Worm (Caenorhabditis elegans): ENCODE measurements around the gene lsm-7.

lsm-7 gene

DNA sequence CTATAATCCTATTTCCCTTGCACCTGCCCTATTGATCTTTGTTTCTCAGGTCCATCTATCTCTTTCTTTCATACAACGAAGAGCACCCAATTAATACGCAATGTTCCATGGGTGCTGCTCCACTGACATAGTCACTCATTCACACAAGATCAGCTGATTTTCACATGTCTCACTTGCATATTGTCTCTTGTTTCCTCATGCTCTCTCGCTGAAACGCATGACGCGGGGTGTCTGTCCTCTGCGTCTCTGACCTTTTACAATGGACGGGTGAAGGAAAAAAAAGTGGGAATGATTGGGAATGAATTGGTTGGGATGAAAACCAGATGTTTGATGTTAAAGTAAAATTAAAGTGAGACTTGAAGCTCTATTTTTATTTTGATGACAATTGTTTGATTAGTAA, 2.0 kb downstream of the lsm-7 start (continued):
- TF ChIP-seq eor-1 (tag; optimal IDR thresholded peaks at IDR 0.05): peak in 1 of 2 experiments; percentile 32
- peak; percentile 90 for TF ChIP-seq lsy-12 (tag; optimal IDR thresholded peaks at IDR 0.05)
- peak; percentile 26 for TF ChIP-seq snpc-4 (tag; optimal IDR thresholded peaks at IDR 0.05)
- peak; percentile 95 for TF ChIP-seq egl-5 (tag; optimal IDR thresholded peaks at IDR 0.05)
- no peak for TF ChIP-seq fos-1 (tag; optimal IDR thresholded peaks at IDR 0.05)
- peak; percentile 40 for TF ChIP-seq nhr-25 (tag; optimal IDR thresholded peaks at IDR 0.05)
- no peak for TF ChIP-seq nhr-12 (tag; optimal IDR thresholded peaks at IDR 0.05)
- TF ChIP-seq unc-39 (tag; optimal IDR thresholded peaks at IDR 0.05): no peak
- TF ChIP-seq nhr-76 (tag; optimal IDR thresholded peaks at IDR 0.05): no peak
- TF ChIP-seq ztf-4 (tag; optimal IDR thresholded peaks at IDR 0.05): peak; percentile 65
- TF ChIP-seq ama-1 (optimal IDR thresholded peaks at IDR 0.05): peak; percentile 80
- TF ChIP-seq lin-39 (tag; optimal IDR thresholded peaks at IDR 0.05): peak; percentile 43
- peak; percentile 65 for TF ChIP-seq ceh-28 (tag; optimal IDR thresholded peaks at IDR 0.05)

DNA sequence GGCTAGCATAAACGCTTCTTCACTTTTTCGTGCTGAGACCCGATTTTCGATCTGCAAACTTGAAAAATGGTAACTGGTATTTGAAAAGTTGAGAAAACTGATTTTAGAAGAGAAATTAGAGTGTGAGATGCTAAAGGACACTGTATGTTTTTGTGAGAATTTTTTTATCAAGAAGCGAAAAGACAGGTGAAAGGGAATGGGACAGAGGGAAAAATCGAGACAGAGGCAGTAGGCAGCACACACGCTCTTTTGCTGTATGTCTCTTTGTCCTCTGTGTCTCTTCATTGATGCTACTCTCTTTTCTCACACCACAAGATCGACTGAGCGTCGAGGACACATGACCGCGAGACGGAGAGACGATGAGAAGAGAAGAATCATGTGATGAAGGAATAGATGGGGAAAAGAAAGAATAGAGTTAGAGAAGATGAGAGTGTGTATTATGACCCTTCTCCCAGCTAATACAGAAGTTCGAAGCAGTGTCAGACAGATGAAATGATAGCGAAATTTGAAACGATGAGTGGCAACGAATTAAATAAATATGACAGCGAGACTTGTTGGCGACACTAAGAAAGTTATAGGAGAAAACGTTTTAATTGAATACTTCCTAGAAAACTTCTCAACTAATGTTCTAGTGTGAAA, 2.7 kb downstream of the lsm-7 start, which contains the start of gene lgg-2:
Gene lgg-2 (minus strand): TSS at position 51 of the 639 bp plus-strand sequence.
- peak; percentile 93 for TF ChIP-seq ceh-28 (tag; optimal IDR thresholded peaks at IDR 0.05)
- TF ChIP-seq nhr-23 (tag; optimal IDR thresholded peaks at IDR 0.05): peak; percentile 99
- TF ChIP-seq zag-1 (tag; optimal IDR thresholded peaks at IDR 0.05): no peak
- TF ChIP-seq nhr-67 (tag; optimal IDR thresholded peaks at IDR 0.05): no peak
- peak; percentile 95 for TF ChIP-seq nhr-43 (tag; optimal IDR thresholded peaks at IDR 0.05; ENCODE audit: poor library complexity, severe bottlenecking)
- peak in 1 of 2 experiments; percentile 63 for TF ChIP-seq eor-1 (tag; optimal IDR thresholded peaks at IDR 0.05)
- peak; percentile 95 for TF ChIP-seq pha-4 (tag; optimal IDR thresholded peaks at IDR 0.05)
- TF ChIP-seq lin-15B (tag; optimal IDR thresholded peaks at IDR 0.05): peak; percentile 82
- TF ChIP-seq nhr-11 (tag; optimal IDR thresholded peaks at IDR 0.05): peak; percentile 90
- peak; percentile 92 for TF ChIP-seq elt-2 (tag; optimal IDR thresholded peaks at IDR 0.05)
- peak; percentile 87 for TF ChIP-seq egl-27 (tag; optimal IDR thresholded peaks at IDR 0.05)
- TF ChIP-seq nhr-76 (tag; optimal IDR thresholded peaks at IDR 0.05): no peak
- peak; percentile 30 for TF ChIP-seq mml-1 (tag; optimal IDR thresholded peaks at IDR 0.05)
- no peak for TF ChIP-seq ceh-16 (tag; optimal IDR thresholded peaks at IDR 0.05)
- peak; percentile 30 for TF ChIP-seq skn-1 (tag; optimal IDR thresholded peaks at IDR 0.05)
- TF ChIP-seq tbx-2 (tag; optimal IDR thresholded peaks at IDR 0.05): peak; percentile 88
- no peak for TF ChIP-seq ceh-9 (tag; optimal IDR thresholded peaks at IDR 0.05)
- TF ChIP-seq fkh-2 (tag; optimal IDR thresholded peaks at IDR 0.05): no peak
- TF ChIP-seq snpc-4 (tag; optimal IDR thresholded peaks at IDR 0.05): peak; percentile 78
- no peak for TF ChIP-seq daf-12 (tag; optimal IDR thresholded peaks at IDR 0.05)
- TF ChIP-seq nhr-237 (tag; optimal IDR thresholded peaks at IDR 0.05): no peak
- TF ChIP-seq elt-3 (tag; optimal IDR thresholded peaks at IDR 0.05): peak in 2 of 3 experiments; percentile 33 to 49
- peak; percentile 92 for TF ChIP-seq nfya-1 (tag; optimal IDR thresholded peaks at IDR 0.05; ENCODE audit: insufficient read depth)
- no peak for TF ChIP-seq nhr-12 (tag; optimal IDR thresholded peaks at IDR 0.05)
- peak; percentile 63 for TF ChIP-seq ceh-82 (tag; optimal IDR thresholded peaks at IDR 0.05)
- peak; percentile 73 for TF ChIP-seq ama-1 (optimal IDR thresholded peaks at IDR 0.05)
- peak; percentile 78 for TF ChIP-seq hmg-11 (tag; optimal IDR thresholded peaks at IDR 0.05)
- no peak for TF ChIP-seq nhr-28 (tag; optimal IDR thresholded peaks at IDR 0.05)
- peak; percentile 98 for TF ChIP-seq nhr-25 (tag; optimal IDR thresholded peaks at IDR 0.05)
- peak; percentile 94 for TF ChIP-seq unc-62 (GFP tag; optimal IDR thresholded peaks at IDR 0.05)
- TF ChIP-seq sea-2 (GFP tag; optimal IDR thresholded peaks at IDR 0.05): no peak
- TF ChIP-seq lin-39 (tag; optimal IDR thresholded peaks at IDR 0.05): peak; percentile 67
- TF ChIP-seq lsy-12 (tag; optimal IDR thresholded peaks at IDR 0.05): peak; percentile 94
- TF ChIP-seq ZK546.5 (tag; optimal IDR thresholded peaks at IDR 0.05): no peak
- TF ChIP-seq mdl-1 (tag; optimal IDR thresholded peaks at IDR 0.05): peak; percentile 90
- TF ChIP-seq fkh-10 (GFP tag; optimal IDR thresholded peaks at IDR 0.05): peak; percentile 44
- no peak for TF ChIP-seq unc-39 (tag; optimal IDR thresholded peaks at IDR 0.05)
- TF ChIP-seq egl-5 (tag; optimal IDR thresholded peaks at IDR 0.05): peak; percentile 74
- peak; percentile 93 for TF ChIP-seq ztf-4 (tag; optimal IDR thresholded peaks at IDR 0.05)
- TF ChIP-seq jun-1 (tag; optimal IDR thresholded peaks at IDR 0.05): peak; percentile 95
- TF ChIP-seq ztf-11 (tag; optimal IDR thresholded peaks at IDR 0.05): no peak
- peak; percentile 93 for TF ChIP-seq pqm-1 (tag; optimal IDR thresholded peaks at IDR 0.05)
- TF ChIP-seq R02D3.7 (tag; optimal IDR thresholded peaks at IDR 0.05): peak; percentile 75
- peak; percentile 79 for TF ChIP-seq fos-1 (tag; optimal IDR thresholded peaks at IDR 0.05)
- no peak for TF ChIP-seq nhr-77 (tag; optimal IDR thresholded peaks at IDR 0.05)
- TF ChIP-seq elt-1 (tag; optimal IDR thresholded peaks at IDR 0.05): peak; percentile 88
- TF ChIP-seq aly-2 (tag; optimal IDR thresholded peaks at IDR 0.05): no peak
